Fruit fly (Drosophila melanogaster) whole organism, embryonic: ENCODE data around the gene Dpm3.
A peak's percentile ranks its signal among the peaks of the same experiment; 100 is the strongest.

Experiments
- Awh ChIP-seq: fragments of 200-800 bp; sonication (Bioruptor generic); IDR thresholded peaks from 2 replicates; pipeline ENCODE4, ENCODE4 v1.3.6; 2022; ENCODE audit warnings: missing biosample characterization, missing genetic modification characterization
- CG10267 ChIP-seq: fragments of 200-800 bp; sonication (Bioruptor generic); optimal IDR thresholded peaks from 2 replicates; lab custom pipeline; 2018; ENCODE audit warnings: missing biosample characterization, mild to moderate bottlenecking, missing genetic modification characterization, moderate library complexity
- CG10565 ChIP-seq: fragments of 200-800 bp; sonication (Bioruptor generic); optimal IDR thresholded peaks from 3 replicates; lab custom pipeline; 2016; ENCODE audit warnings: missing biosample characterization, mild to moderate bottlenecking, missing genetic modification characterization
- CG12236 ChIP-seq: fragments of 200-800 bp; sonication (Bioruptor generic); optimal IDR thresholded peaks from 2 replicates; lab custom pipeline; 2016; ENCODE audit warnings: missing biosample characterization, missing genetic modification characterization
- CG14441 ChIP-seq: fragments of 200-800 bp; sonication (Bioruptor generic); IDR thresholded peaks from 2 replicates; pipeline ENCODE4 v1.3.6; 2022; ENCODE audit warnings: missing biosample characterization, missing genetic modification characterization
- CG15601 ChIP-seq: fragments of 200-800 bp; sonication (Bioruptor generic); optimal IDR thresholded peaks from 3 replicates; lab custom pipeline; 2019; ENCODE audit warnings: missing biosample characterization, mild to moderate bottlenecking, missing genetic modification characterization, moderate library complexity
- CG1603 ChIP-seq: fragments of 200-800 bp; sonication (Bioruptor generic); optimal IDR thresholded peaks from 2 replicates; lab custom pipeline; 2019; ENCODE audit warnings: missing biosample characterization, mild to moderate bottlenecking, missing genetic modification characterization, moderate library complexity
- CG17361 ChIP-seq: fragments of 200-800 bp; sonication (Bioruptor generic); IDR thresholded peaks from 3 replicates; pipeline ENCODE4 v1.3.6; 2022; ENCODE audit warnings: missing biosample characterization, missing genetic modification characterization
- CG18011 ChIP-seq: fragments of 200-800 bp; sonication (Bioruptor generic); optimal IDR thresholded peaks from 2 replicates; lab custom pipeline; 2017; ENCODE audit warnings: missing biosample characterization, missing genetic modification characterization, mild to moderate bottlenecking, moderate library complexity, missing genotype
- CG30020 ChIP-seq: fragments of 200-800 bp; optimal IDR thresholded peaks from 2 replicates; lab custom pipeline; 2019; ENCODE audit warnings: missing biosample characterization, mild to moderate bottlenecking, missing genetic modification characterization, moderate library complexity
- CG32767 ChIP-seq: fragments of 200-800 bp; sonication (Bioruptor generic); IDR thresholded peaks from 2 replicates; pipeline ENCODE4 v1.3.6; 2022; ENCODE audit warnings: missing biosample characterization, missing genetic modification characterization
- CG3407 ChIP-seq: fragments of 200-800 bp; sonication (Bioruptor generic); optimal IDR thresholded peaks from 2 replicates; lab custom pipeline; 2018; ENCODE audit warnings: missing biosample characterization, mild to moderate bottlenecking, missing genetic modification characterization
- CG43689 ChIP-seq: fragments of 200-800 bp; sonication (Bioruptor generic); IDR thresholded peaks from 2 replicates; pipeline ENCODE4 v1.3.6; 2022; ENCODE audit warnings: missing biosample characterization, missing genetic modification characterization
- CG4424 ChIP-seq: fragments of 200-800 bp; sonication (Bioruptor generic); optimal IDR thresholded peaks from 3 replicates; lab custom pipeline; 2016; ENCODE audit warnings: missing biosample characterization, missing genetic modification characterization
- CG5180 ChIP-seq: fragments of 200-800 bp; sonication (Bioruptor generic); optimal IDR thresholded peaks from 3 replicates; lab custom pipeline; 2017; ENCODE audit warnings: missing biosample characterization, missing genetic modification characterization, mild to moderate bottlenecking, moderate library complexity, missing genetic modification reagents
- CG5245 ChIP-seq: fragments of 200-800 bp; sonication (Bioruptor generic); optimal IDR thresholded peaks from 3 replicates; lab custom pipeline; 2016; ENCODE audit warnings: missing biosample characterization, missing genetic modification characterization
- CG7786 ChIP-seq: fragments of 200-800 bp; sonication (Bioruptor generic); optimal IDR thresholded peaks from 2 replicates; lab custom pipeline; 2016; ENCODE audit warnings: missing biosample characterization, missing genetic modification characterization
- CG7963 ChIP-seq: fragments of 200-800 bp; sonication (Bioruptor generic); IDR thresholded peaks from 3 replicates; pipeline ENCODE4 v1.3.6; 2022; ENCODE audit warnings: missing biosample characterization, missing genetic modification characterization; ENCODE audit not compliant: partially characterized antibody
- CG8290 ChIP-seq, 3 experiments: fragments of 200-800 bp; sonication (Bioruptor generic); optimal IDR thresholded peaks; 2 replicates each; lab custom pipeline; 2016 to 2019; ENCODE audit warnings: missing biosample characterization in 3 of 3, missing genetic modification characterization in 3 of 3, mild to moderate bottlenecking in 2 of 3, moderate library complexity in 1 of 3
- CG9727 ChIP-seq: fragments of 200-800 bp; sonication (Bioruptor generic); optimal IDR thresholded peaks from 3 replicates; lab custom pipeline; 2017; ENCODE audit warnings: missing biosample characterization, mild to moderate bottlenecking, missing genetic modification characterization
- CG9876 ChIP-seq: fragments of 200-800 bp; sonication (Bioruptor generic); optimal IDR thresholded peaks from 2 replicates; lab custom pipeline; 2016; ENCODE audit warnings: missing biosample characterization, missing genetic modification characterization
- Chrac-16 ChIP-seq: fragments of 200-800 bp; sonication (Bioruptor generic); optimal IDR thresholded peaks from 3 replicates; lab custom pipeline; 2016; ENCODE audit warnings: missing biosample characterization, missing genetic modification characterization
- CoRest ChIP-seq: fragments of 200-800 bp; sonication (Bioruptor generic); optimal IDR thresholded peaks from 3 replicates; lab custom pipeline; 2018; ENCODE audit warnings: missing biosample characterization, mild to moderate bottlenecking, missing genetic modification characterization, moderate library complexity
- Elba2 ChIP-seq: fragments of 200-800 bp; sonication (Bioruptor generic); optimal IDR thresholded peaks from 3 replicates; lab custom pipeline; 2016; ENCODE audit warnings: missing biosample characterization, missing genetic modification characterization
- Hand ChIP-seq: fragments of 200-800 bp; sonication (Bioruptor generic); optimal IDR thresholded peaks from 2 replicates; lab custom pipeline; 2017; ENCODE audit warnings: mild to moderate bottlenecking, missing biosample characterization, missing genetic modification reagents, missing genetic modification characterization
- Meics ChIP-seq: fragments of 200-800 bp; sonication (Bioruptor generic); optimal IDR thresholded peaks from 2 replicates; lab custom pipeline; 2017; ENCODE audit warnings: missing biosample characterization, mild to moderate bottlenecking, missing genetic modification characterization
- Myb ChIP-seq: fragments of 200-800 bp; sonication (Bioruptor generic); optimal IDR thresholded peaks from 2 replicates; lab custom pipeline; 2016; ENCODE audit warnings: missing biosample characterization, missing genetic modification characterization
- NC2α ChIP-seq: fragments of 200-800 bp; sonication (Bioruptor generic); optimal IDR thresholded peaks from 2 replicates; lab custom pipeline; 2016; ENCODE audit warnings: missing biosample characterization, missing genetic modification characterization
- Ssrp ChIP-seq: fragments of 200-800 bp; sonication (Bioruptor generic); optimal IDR thresholded peaks from 2 replicates; lab custom pipeline; 2018; ENCODE audit warnings: missing biosample characterization, mild to moderate bottlenecking, missing genetic modification characterization, moderate library complexity
- abd-A ChIP-seq: fragments of 200-800 bp; sonication (Bioruptor generic); optimal IDR thresholded peaks from 3 replicates; lab custom pipeline; 2019; ENCODE audit warnings: missing biosample characterization, mild to moderate bottlenecking, missing genetic modification characterization, moderate library complexity
- cato ChIP-seq: fragments of 200-800 bp; sonication (Bioruptor generic); optimal IDR thresholded peaks from 2 replicates; lab custom pipeline; 2016; ENCODE audit warnings: missing biosample characterization, missing genetic modification characterization, borderline replicate concordance
- chm ChIP-seq: fragments of 200-800 bp; sonication (Bioruptor generic); IDR thresholded peaks from 2 replicates; pipeline ENCODE4 v1.3.6; 2022; ENCODE audit warnings: missing biosample characterization, missing genetic modification characterization
- chn ChIP-seq: fragments of 200-800 bp; sonication (Bioruptor generic); optimal IDR thresholded peaks from 2 replicates; lab custom pipeline; 2016; ENCODE audit warnings: missing biosample characterization, missing genetic modification characterization
- dati ChIP-seq: fragments of 200-800 bp; sonication (Bioruptor generic); IDR thresholded peaks from 2 replicates; pipeline ENCODE4 v1.3.6; 2022; ENCODE audit warnings: missing biosample characterization, missing genetic modification characterization
- dmrt99B ChIP-seq: fragments of 200-800 bp; sonication (Bioruptor generic); optimal IDR thresholded peaks from 2 replicates; lab custom pipeline; 2018; ENCODE audit warnings: missing biosample characterization, mild to moderate bottlenecking, missing genetic modification characterization, moderate library complexity
- fru ChIP-seq: fragments of >200 bp; optimal IDR thresholded peaks from 2 replicates; lab custom pipeline; 2017
- ftz-f1 ChIP-seq: fragments of 200-800 bp; sonication (Bioruptor generic); optimal IDR thresholded peaks from 2 replicates; lab custom pipeline; 2016; ENCODE audit warnings: missing biosample characterization, missing genetic modification characterization
- gsb-n ChIP-seq: fragments of 200-800 bp; sonication (Bioruptor generic); optimal IDR thresholded peaks from 3 replicates; lab custom pipeline; 2018; ENCODE audit warnings: missing biosample characterization, mild to moderate bottlenecking, missing genetic modification characterization
- h ChIP-seq: fragments of >200 bp; optimal IDR thresholded peaks from 2 replicates; lab custom pipeline; 2017
- hkb ChIP-seq, 2 experiments: fragments of 200-800 bp in 1 of 2; fragments of >200 bp in 1 of 2; sonication (Bioruptor generic) in 1 of 2; IDR thresholded peaks in 1 of 2; optimal IDR thresholded peaks in 1 of 2; 2 replicates each; pipeline versions ENCODE4 v1.3.6 to Lab custom; 2017 to 2022; ENCODE audit warnings: missing biosample characterization in 1 of 2, missing genetic modification characterization in 1 of 2
- nom ChIP-seq: fragments of 200-800 bp; sonication (Bioruptor generic); optimal IDR thresholded peaks from 2 replicates; lab custom pipeline; 2017; ENCODE audit warnings: missing biosample characterization, missing genetic modification characterization, mild to moderate bottlenecking, moderate library complexity, missing genetic modification reagents
- phol ChIP-seq: fragments of 200-800 bp; sonication (Bioruptor generic); optimal IDR thresholded peaks from 3 replicates; lab custom pipeline; 2018; ENCODE audit warnings: missing biosample characterization, mild to moderate bottlenecking, missing genetic modification characterization, moderate library complexity
- pros ChIP-seq: fragments of 200-800 bp; sonication (Bioruptor generic); optimal IDR thresholded peaks from 3 replicates; lab custom pipeline; 2019; ENCODE audit warnings: missing biosample characterization, mild to moderate bottlenecking, missing genetic modification characterization, moderate library complexity
- repo ChIP-seq: fragments of 200-800 bp; sonication (Bioruptor generic); optimal IDR thresholded peaks from 2 replicates; lab custom pipeline; 2016; ENCODE audit warnings: missing biosample characterization, missing genetic modification characterization
- schlank ChIP-seq: fragments of 200-800 bp; sonication (Bioruptor generic); optimal IDR thresholded peaks from 2 replicates; lab custom pipeline; 2018; ENCODE audit warnings: missing biosample characterization, mild to moderate bottlenecking, missing genetic modification characterization
- twi ChIP-seq: fragments of 200-800 bp; optimal IDR thresholded peaks from 2 replicates; lab custom pipeline; 2019; ENCODE audit warnings: missing biosample characterization, mild to moderate bottlenecking, missing genetic modification characterization, moderate library complexity
- tx ChIP-seq: fragments of 200-800 bp; sonication (Bioruptor generic); optimal IDR thresholded peaks from 2 replicates; lab custom pipeline; 2016; ENCODE audit warnings: missing biosample characterization, missing genetic modification characterization
- vfl ChIP-seq: fragments of 200-800 bp; sonication (Bioruptor generic); optimal IDR thresholded peaks from 2 replicates; lab custom pipeline; 2016; ENCODE audit warnings: missing biosample characterization, missing genetic modification characterization
- zen ChIP-seq: fragments of 200-800 bp; sonication (Bioruptor generic); optimal IDR thresholded peaks from 3 replicates; lab custom pipeline; 2018; ENCODE audit warnings: missing biosample characterization, mild to moderate bottlenecking, missing genetic modification characterization, moderate library complexity

Gene Dpm3

dm6 chr3R:13381744-13382435 lies 21.0 kb downstream of the Dpm3 start, which contains the start of the genes mRpS21 and Droj2 (continued):
- TF ChIP-seq CG12236 (no peak), Hand (GFP tag; lab: Kevin White, UChicago) (no peak), CG7963 (no peak), dati (GFP tag; lab: Robert Waterston, UW) (no peak), dmrt99B (tag; lab: Kevin White, UChicago) (no peak), CG17361 (GFP tag; lab: Robert Waterston, UW) (peak; percentile 77), phol (tag; lab: Kevin White, UChicago) (peak; percentile 84), CG10565 (GFP tag; lab: Kevin White, UChicago) (no peak), Ssrp (tag; lab: Kevin White, UChicago) (no peak), vfl (GFP tag; lab: Kevin White, UChicago) (no peak), CG5245 (GFP tag; lab: Kevin White, UChicago) (no peak), repo (GFP tag; lab: Kevin White, UChicago) (no peak), CG15601 (tag; lab: Kevin White, UChicago) (peak; percentile 70), Awh (no peak), pros (GFP tag; lab: Kevin White, UChicago) (no peak), gsb-n (no peak), CG5180 (GFP tag; lab: Kevin White, UChicago) (no peak), Myb (GFP tag; lab: Kevin White, UChicago) (peak; percentile 48), cato (GFP tag; lab: Kevin White, UChicago) (no peak), abd-A (tag; lab: Kevin White, UChicago) (no peak), CG18011 (no peak), CG30020 (tag; lab: Kevin White, UChicago) (peak; percentile 74), h (lab: Kevin White, UChicago) (no peak), chn (GFP tag; lab: Kevin White, UChicago) (peak; percentile 18), twi (tag; lab: Kevin White, UChicago) (peak; percentile 63), CG43689 (GFP tag; lab: Robert Waterston, UW) (no peak), CG32767 (GFP tag; lab: Robert Waterston, UW) (no peak), fru (lab: Kevin White, UChicago) (no peak), CoRest (tag; lab: Kevin White, UChicago) (peak; percentile 82), zen (peak; percentile 79), NC2α (GFP tag; lab: Kevin White, UChicago) (no peak), CG3407 (GFP tag; lab: Kevin White, UChicago) (no peak), CG7786 (GFP tag; lab: Kevin White, UChicago) (peak; percentile 2), schlank (tag; lab: Kevin White, UChicago) (no peak), CG4424 (GFP tag; lab: Kevin White, UChicago) (peak; percentile 36), CG10267 (tag; lab: Kevin White, UChicago) (peak; percentile 60), nom (GFP tag; lab: Kevin White, UChicago) (peak; percentile 57), chm (no peak), CG14441 (GFP tag; lab: Robert Waterston, UW) (peak; percentile 14; the same call in 1 of the 2 replicates), tx (GFP tag; lab: Kevin White, UChicago) (peak; percentile 4), Elba2 (GFP tag; lab: Kevin White, UChicago) (peak; percentile 95), CG1603 (tag; lab: Kevin White, UChicago) (peak; percentile 24), Chrac-16 (GFP tag; lab: Kevin White, UChicago) (peak; percentile 65), Meics (GFP tag; lab: Kevin White, UChicago) (peak; percentile 29), ftz-f1 (no peak), CG8290 (GFP tag; optimal IDR thresholded peaks at IDR 0.05; lab: Kevin White, UChicago) (peak; percentile 28), CG8290 (tag; optimal IDR thresholded peaks at IDR 0.05; lab: Kevin White, UChicago) (peak in 1 of 2 experiments; percentile 17), hkb (optimal IDR thresholded peaks at IDR 0.05; lab: Kevin White, UChicago) (peak; percentile 35), hkb (GFP tag; IDR thresholded peaks at IDR 0.05; lab: Robert Waterston, UW) (no peak; the same call in 1 of the 2 replicates), CG9876 (GFP tag; lab: Kevin White, UChicago) (no peak), CG9727 (GFP tag; lab: Kevin White, UChicago) (peak; percentile 40)
